Fruit fly (Drosophila melanogaster): Measurements from ENCODE around the gene CG3397.

- TF ChIP-seq CG8478 (optimal IDR thresholded peaks at IDR 0.05) (no peak), CTCF (optimal IDR thresholded peaks at IDR 0.05) (no peak)
Measured at dm6 chr3R:11969217-11969616, 15.1 kb downstream of the CG3397 start.
